Worm (Caenorhabditis elegans) whole organism, midembryonic: ENCODE data around the gene F41E6.12.
A peak's percentile ranks its signal among the peaks of the same experiment; 100 is the strongest.

Experiments
- T22C8.4 ChIP-seq: fragments of 200-800 bp; sonication (Bioruptor generic); IDR thresholded peaks from 2 replicates; pipeline ENCODE4 v1.3.6; 2022; ENCODE audit warnings: missing genetic modification characterization, missing compliant biosample characterization
- cog-1 ChIP-seq: sonication (generic microtip); optimal IDR thresholded peaks from 2 replicates; lab custom pipeline; 2016; ENCODE audit warnings: missing genetic modification characterization, missing compliant biosample characterization
- flt-1 ChIP-seq: fragments of 200-800 bp; sonication (Bioruptor generic); IDR thresholded peaks from 2 replicates; pipeline ENCODE4 v1.3.6; 2022; ENCODE audit warnings: missing genetic modification characterization, missing compliant biosample characterization
- klf-2 ChIP-seq: fragments of 200-800 bp; sonication (Bioruptor generic); conservative IDR thresholded peaks from 2 replicates; pipeline ENCODE4 v1.3.6; 2022; ENCODE audit warnings: missing genetic modification reagents, missing genetic modification characterization, missing compliant biosample characterization
- med-1 ChIP-seq: sonication (generic microtip); optimal IDR thresholded peaks from 2 replicates; lab custom pipeline; 2017; ENCODE audit warnings: missing genetic modification characterization, mild to moderate bottlenecking, missing compliant biosample characterization, antibody characterized with exemption, missing genetic modification reagents; ENCODE audit not compliant: insufficient read depth
- ref-1 ChIP-seq: fragments of 200-800 bp; sonication (Bioruptor generic); conservative IDR thresholded peaks from 2 replicates; pipeline ENCODE4 v1.3.6; 2022; ENCODE audit warnings: missing genetic modification reagents, missing genetic modification characterization, missing compliant biosample characterization
- tab-1 ChIP-seq: fragments of 200-800 bp; sonication (Bioruptor generic); IDR thresholded peaks from 2 replicates; pipeline ENCODE4 v1.3.6; 2022; ENCODE audit warnings: missing genetic modification characterization, missing compliant biosample characterization
- ztf-23 ChIP-seq: fragments of 200-800 bp; sonication (Bioruptor generic); IDR thresholded peaks from 2 replicates; pipeline ENCODE4 v1.3.6; 2022; ENCODE audit warnings: missing genetic modification reagents, missing genetic modification characterization, missing compliant biosample characterization
- ztf-29 ChIP-seq: fragments of 200-800 bp; sonication (Bioruptor generic); IDR thresholded peaks from 2 replicates; pipeline ENCODE4 v1.3.6; 2022; ENCODE audit warnings: missing genetic modification reagents, missing genetic modification characterization, missing compliant biosample characterization

The F41E6.12 gene

DNA sequence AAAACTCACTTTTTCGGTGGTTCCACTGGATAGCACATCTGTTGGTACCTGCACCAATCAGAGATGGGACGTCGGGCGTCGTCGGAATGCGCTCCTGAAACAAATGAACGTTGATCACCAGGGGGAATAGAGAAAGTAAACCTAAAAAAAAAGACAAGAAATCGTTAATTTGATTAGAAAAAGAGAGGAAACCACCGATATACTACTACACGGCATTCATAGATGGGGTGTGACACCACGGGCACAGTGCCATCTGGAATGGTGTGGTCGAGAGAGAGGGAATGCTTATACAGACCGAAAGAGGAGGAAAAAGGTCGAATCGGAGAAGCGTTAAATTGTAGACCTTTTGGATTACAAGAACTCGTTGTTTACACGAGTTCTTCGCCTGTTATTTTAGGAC, 40.9 kb downstream of the F41E6.12 start, which contains the start of gene C10B5.3:
Gene C10B5.3 (minus strand): TSS at position 101 of the 400 bp plus-strand sequence.
- TF ChIP-seq klf-2 (GFP tag; lab: Robert Waterston, UW): no peak
- TF ChIP-seq ztf-23 (GFP tag; lab: Robert Waterston, UW): 0 out of 2 replicates have a peak, but pooled peaks have one; percentile 15

DNA sequence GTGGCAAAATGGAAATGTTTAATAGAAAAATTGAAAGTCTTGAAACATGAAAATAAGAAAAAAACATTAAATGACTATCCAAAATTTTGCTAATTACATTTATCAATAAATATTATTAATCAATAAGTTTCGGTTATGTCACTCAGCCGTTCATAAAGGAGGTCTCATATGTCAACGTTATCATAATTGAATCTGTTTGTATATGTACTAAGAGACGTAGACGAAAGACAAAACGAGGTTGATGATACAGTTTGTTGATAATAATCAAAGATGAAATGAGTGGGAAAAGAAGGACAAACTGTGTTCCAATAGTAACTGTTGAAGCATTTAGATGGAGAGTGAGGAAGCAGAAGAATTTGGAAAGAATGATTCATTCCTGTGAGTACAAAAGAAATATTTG, 42.0 kb downstream of the F41E6.12 start:
- TF ChIP-seq cog-1 (tag; lab: Kevin White, UChicago) (no peak), ref-1 (GFP tag; lab: Robert Waterston, UW) (no peak), tab-1 (GFP tag; lab: Robert Waterston, UW) (no peak), med-1 (GFP tag; lab: Kevin White, UChicago) (no peak), ztf-29 (GFP tag; lab: Robert Waterston, UW) (no peak), ztf-23 (GFP tag; lab: Robert Waterston, UW) (no peak), flt-1 (GFP tag; lab: Robert Waterston, UW) (no peak), klf-2 (GFP tag; lab: Robert Waterston, UW) (no peak), T22C8.4 (GFP tag; lab: Robert Waterston, UW) (no peak)

DNA sequence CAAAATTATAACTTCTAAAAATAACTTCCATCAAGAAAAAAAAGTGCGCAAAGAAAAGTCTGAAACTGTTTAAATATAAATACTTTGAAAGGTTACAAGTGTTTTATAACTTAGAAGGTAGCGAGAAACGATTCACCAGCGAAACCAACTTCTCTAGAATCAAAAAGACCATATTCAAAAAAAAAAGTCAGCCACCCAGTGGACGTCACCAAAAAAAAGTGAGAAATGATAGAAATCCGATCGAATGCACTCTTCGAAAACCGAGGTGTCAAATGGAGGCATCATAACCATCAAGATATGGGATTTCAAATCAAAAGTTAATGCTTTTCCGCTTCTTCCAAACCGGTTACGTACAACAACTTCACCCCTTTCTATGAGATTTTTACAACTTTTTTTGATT, 42.5 kb downstream of the F41E6.12 start:
- TF ChIP-seq T22C8.4 (GFP tag; lab: Robert Waterston, UW) (no peak), med-1 (GFP tag; lab: Kevin White, UChicago) (no peak), ztf-29 (GFP tag; lab: Robert Waterston, UW) (no peak), cog-1 (tag; lab: Kevin White, UChicago) (no peak), flt-1 (GFP tag; lab: Robert Waterston, UW) (no peak), klf-2 (GFP tag; lab: Robert Waterston, UW) (no peak), ztf-23 (GFP tag; lab: Robert Waterston, UW) (no peak), tab-1 (GFP tag; lab: Robert Waterston, UW) (no peak), ref-1 (GFP tag; lab: Robert Waterston, UW) (no peak)

DNA sequence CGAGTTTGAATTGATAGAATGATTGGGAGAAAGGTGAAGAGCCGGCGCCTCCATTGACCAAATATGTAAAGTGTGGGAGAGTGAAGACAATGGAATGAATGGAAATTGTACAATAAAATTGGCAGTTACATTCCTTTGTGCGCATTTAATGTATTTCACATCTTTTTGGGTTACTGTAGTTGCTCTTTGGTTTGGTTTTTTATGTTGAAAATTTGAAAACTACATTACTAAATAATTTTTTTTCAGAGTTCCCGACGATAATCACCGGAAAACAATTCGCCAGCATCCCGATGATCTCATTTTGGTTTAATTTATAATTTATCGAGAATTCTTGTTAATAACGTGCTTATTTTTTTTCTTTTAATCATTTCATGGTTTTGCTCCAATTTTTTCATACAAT, 48.0 kb downstream of the F41E6.12 start, which contains the start of gene C10B5.1:
Gene C10B5.1 (plus strand): TSS at position 301 of the 400 bp plus-strand sequence.
- TF ChIP-seq klf-2 (GFP tag; lab: Robert Waterston, UW) (no peak), ztf-23 (GFP tag; lab: Robert Waterston, UW) (no peak), T22C8.4 (GFP tag; lab: Robert Waterston, UW) (no peak), ztf-29 (GFP tag; lab: Robert Waterston, UW) (no peak), ref-1 (GFP tag; lab: Robert Waterston, UW) (no peak), tab-1 (GFP tag; lab: Robert Waterston, UW) (no peak), flt-1 (GFP tag; lab: Robert Waterston, UW) (no peak), med-1 (GFP tag; lab: Kevin White, UChicago) (no peak), cog-1 (tag; lab: Kevin White, UChicago) (no peak)
